Worm (Caenorhabditis elegans): ENCODE measurements around the gene C13F10.1.

DNA sequence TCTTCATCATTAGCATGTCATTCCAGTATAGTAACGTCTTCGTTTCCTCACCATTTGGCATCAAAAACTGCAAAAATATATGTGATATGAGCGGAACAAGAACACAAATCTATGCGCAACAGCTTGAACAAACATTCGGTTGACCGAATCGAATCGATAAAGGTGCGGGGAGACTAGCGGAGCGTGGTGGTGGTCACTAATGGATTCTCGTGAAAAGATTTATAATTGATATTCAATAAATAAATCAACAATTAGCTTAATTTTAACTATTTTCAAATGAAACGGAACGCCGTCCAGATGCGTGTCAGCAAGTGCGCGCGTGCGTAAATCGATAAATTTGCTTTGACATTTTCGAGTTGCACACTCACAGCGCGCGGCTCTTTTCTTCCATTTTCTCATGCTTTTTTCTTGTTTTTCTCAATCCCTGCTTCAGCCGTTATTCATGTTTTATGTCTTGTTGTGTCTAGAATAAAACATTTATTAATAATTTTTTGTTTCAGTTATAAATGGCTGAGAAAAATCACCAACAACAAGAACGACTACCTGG is 2.8 kb upstream of the C13F10.1 start, which contains the start of the genes C13F10.8, C13F10.6 and kxd-1:
- TF ChIP-seq nhr-28 (tag; optimal IDR thresholded peaks at IDR 0.05) (no peak), drap-1 (GFP tag; optimal IDR thresholded peaks at IDR 0.05) (no peak), nhr-12 (tag; optimal IDR thresholded peaks at IDR 0.05) (no peak), pha-4 (tag; optimal IDR thresholded peaks at IDR 0.05) (no peak), mep-1 (tag; optimal IDR thresholded peaks at IDR 0.05) (peak; percentile 15)
